Worm (Caenorhabditis elegans) whole organism, L4 larva: ENCODE measurements around the gene C01G10.10.

ENCODE experiments used
- F10B5.3 ChIP-seq: sonication (generic microtip); optimal IDR thresholded peaks from 2 replicates; lab custom pipeline; 2016; ENCODE audit warnings: mild to moderate bottlenecking, missing genetic modification characterization, missing compliant biosample characterization
- F37D6.2 ChIP-seq: sonication (generic microtip); optimal IDR thresholded peaks from 2 replicates; lab custom pipeline; 2016; ENCODE audit warnings: mild to moderate bottlenecking, missing genetic modification characterization, missing compliant biosample characterization
- T20F7.1 ChIP-seq: fragments of 200-800 bp; sonication (Bioruptor generic); optimal IDR thresholded peaks from 2 replicates; lab custom pipeline; 2018; ENCODE audit warnings: mild to moderate bottlenecking, missing genetic modification characterization, missing compliant biosample characterization
- T26A8.4 ChIP-seq: fragments of 200-800 bp; sonication (Bioruptor generic); IDR thresholded peaks from 2 replicates; pipeline ENCODE4 v1.3.6; 2022; ENCODE audit warnings: missing genetic modification characterization, missing compliant biosample characterization
- Y48G9A.11 ChIP-seq: fragments of 200-800 bp; sonication (Bioruptor generic); IDR thresholded peaks from 2 replicates; pipeline ENCODE4 v1.3.6; 2022; ENCODE audit warnings: missing genetic modification reagents, missing genetic modification characterization, missing compliant biosample characterization
- Y5F2A.4 ChIP-seq: fragments of 200-800 bp; sonication (Bioruptor generic); optimal IDR thresholded peaks from 2 replicates; lab custom pipeline; 2018; ENCODE audit warnings: mild to moderate bottlenecking, missing genetic modification characterization, missing compliant biosample characterization
- ZK337.2 ChIP-seq: fragments of 200-800 bp; sonication (Bioruptor generic); IDR thresholded peaks from 2 replicates; pipeline ENCODE4 v1.3.6; 2022; ENCODE audit warnings: missing genetic modification reagents, missing genetic modification characterization, missing compliant biosample characterization
- ama-1 ChIP-seq: fragments of 150-350 bp; optimal IDR thresholded peaks from 2 replicates; lab custom pipeline; 2014; ENCODE audit warnings: inconsistent platforms, mixed read lengths
- attf-4 ChIP-seq: sonication (generic microtip); optimal IDR thresholded peaks from 3 replicates; lab custom pipeline; 2017; ENCODE audit warnings: missing biosample characterization, missing genetic modification characterization
- ceh-20 ChIP-seq: fragments of 200-800 bp; sonication (Bioruptor generic); IDR thresholded peaks from 2 replicates; pipeline ENCODE4 v1.3.6; 2022; ENCODE audit warnings: missing genetic modification reagents, missing genetic modification characterization, missing compliant biosample characterization
- ceh-28 ChIP-seq: fragments of 150-350 bp; optimal IDR thresholded peaks from 2 replicates; lab custom pipeline; 2014; ENCODE audit warnings: missing biosample characterization, missing genetic modification reagents, missing genetic modification characterization
- cey-2 ChIP-seq: sonication (generic microtip); optimal IDR thresholded peaks from 3 replicates; lab custom pipeline; 2017; ENCODE audit warnings: missing genetic modification characterization, mild to moderate bottlenecking, missing compliant biosample characterization, antibody characterized with exemption, borderline replicate concordance; ENCODE audit not compliant: insufficient read depth
- daf-16 ChIP-seq, 3 experiments: sonication (generic microtip); optimal IDR thresholded peaks; 2 replicates each; lab custom pipeline; 2016 to 2017; ENCODE audit warnings: missing genetic modification characterization in 3 of 3, missing genetic modification reagents in 3 of 3, mild to moderate bottlenecking in 2 of 3, missing compliant biosample characterization in 2 of 3, missing biosample characterization in 1 of 3, moderate library complexity in 1 of 3
- daf-8 ChIP-seq: fragments of 200-800 bp; sonication (Bioruptor generic); IDR thresholded peaks from 2 replicates; pipeline ENCODE4 v1.3.6; 2022; ENCODE audit warnings: missing genetic modification characterization, missing compliant biosample characterization
- dmd-9 ChIP-seq: fragments of 200-800 bp; sonication (Bioruptor generic); IDR thresholded peaks from 2 replicates; pipeline ENCODE4 v1.3.6; 2022; ENCODE audit warnings: missing genetic modification reagents, missing genetic modification characterization, missing compliant biosample characterization
- duxl-1 ChIP-seq: sonication (generic microtip); optimal IDR thresholded peaks from 2 replicates; lab custom pipeline; 2016; ENCODE audit warnings: mild to moderate bottlenecking, missing genetic modification characterization, moderate library complexity, missing compliant biosample characterization; ENCODE audit not compliant: poor library complexity
- egl-27 ChIP-seq: sonication (generic microtip); optimal IDR thresholded peaks from 3 replicates; lab custom pipeline; 2017; ENCODE audit warnings: missing biosample characterization, missing genetic modification reagents, missing genetic modification characterization
- egl-43 ChIP-seq: fragments of 200-800 bp; sonication (Bioruptor generic); IDR thresholded peaks from 2 replicates; pipeline ENCODE4 v1.3.6; 2022; ENCODE audit warnings: missing genetic modification reagents, missing genetic modification characterization, missing compliant biosample characterization
- fos-1 ChIP-seq: fragments of 150-350 bp; optimal IDR thresholded peaks from 2 replicates; lab custom pipeline; 2014; ENCODE audit warnings: missing biosample characterization, missing genetic modification characterization
- hlh-11 ChIP-seq: fragments of 200-800 bp; sonication (Bioruptor generic); optimal IDR thresholded peaks from 2 replicates; lab custom pipeline; 2018; ENCODE audit warnings: mild to moderate bottlenecking, missing genetic modification characterization, missing compliant biosample characterization
- hlh-30 ChIP-seq: sonication (generic microtip); optimal IDR thresholded peaks from 2 replicates; lab custom pipeline; 2017; ENCODE audit warnings: antibody characterized with exemption, mild to moderate bottlenecking, missing genetic modification characterization, missing compliant biosample characterization; ENCODE audit not compliant: insufficient read depth
- hmg-1.1 ChIP-seq: fragments of 200-800 bp; sonication (Bioruptor generic); IDR thresholded peaks from 2 replicates; pipeline ENCODE4 v1.3.6; 2022; ENCODE audit warnings: missing genetic modification reagents, missing genetic modification characterization, missing compliant biosample characterization
- lim-7 ChIP-seq: fragments of 200-800 bp; sonication (Bioruptor generic); IDR thresholded peaks from 2 replicates; pipeline ENCODE4 v1.3.6; 2022; ENCODE audit warnings: missing genetic modification characterization, missing compliant biosample characterization
- lin-13 ChIP-seq: fragments of 150-350 bp; optimal IDR thresholded peaks from 2 replicates; lab custom pipeline; 2014; ENCODE audit warnings: missing biosample characterization, missing genetic modification reagents, missing genetic modification characterization
- lin-15B ChIP-seq: fragments of 150-350 bp; sonication (generic microtip); optimal IDR thresholded peaks from 3 replicates; lab custom pipeline; 2014; ENCODE audit warnings: missing biosample characterization, missing genetic modification characterization
- lin-38 ChIP-seq: fragments of 200-800 bp; sonication (Bioruptor generic); IDR thresholded peaks from 2 replicates; pipeline ENCODE4 v1.3.6; 2022; ENCODE audit warnings: missing genetic modification reagents, missing genetic modification characterization, missing compliant biosample characterization
- lin-39 ChIP-seq: fragments of 150-350 bp; optimal IDR thresholded peaks from 2 replicates; lab custom pipeline; 2014; ENCODE audit warnings: missing biosample characterization, missing genetic modification reagents, missing genetic modification characterization
- madf-9 ChIP-seq: fragments of 200-800 bp; sonication (Bioruptor generic); conservative IDR thresholded peaks from 2 replicates; pipeline ENCODE4 v1.3.6; 2022; ENCODE audit warnings: missing genetic modification reagents, missing genetic modification characterization, missing compliant biosample characterization
- mdl-1 ChIP-seq, 2 experiments: fragments of 150-350 bp in 1 of 2; sonication (generic microtip) in 1 of 2; optimal IDR thresholded peaks; 2 replicates each; lab custom pipeline; 2014 to 2017; ENCODE audit warnings: missing biosample characterization in 2 of 2, missing genetic modification characterization in 2 of 2
- mdt-29 ChIP-seq: fragments of 200-800 bp; sonication (Bioruptor generic); IDR thresholded peaks from 2 replicates; pipeline ENCODE4 v1.3.6; 2022; ENCODE audit warnings: missing genetic modification reagents, missing genetic modification characterization, missing compliant biosample characterization
- mxl-2 ChIP-seq: fragments of 200-800 bp; sonication (Bioruptor generic); conservative IDR thresholded peaks from 2 replicates; pipeline ENCODE4 v1.3.6; 2022; ENCODE audit warnings: missing genetic modification reagents, missing genetic modification characterization, missing compliant biosample characterization
- mxl-3 ChIP-seq: fragments of 200-800 bp; sonication (Bioruptor generic); optimal IDR thresholded peaks from 2 replicates; lab custom pipeline; 2018; ENCODE audit warnings: mild to moderate bottlenecking, missing genetic modification characterization, missing compliant biosample characterization
- nhr-111 ChIP-seq: fragments of 200-800 bp; sonication (Bioruptor generic); optimal IDR thresholded peaks from 2 replicates; lab custom pipeline; 2018; ENCODE audit warnings: mild to moderate bottlenecking, missing genetic modification characterization, missing compliant biosample characterization
- nhr-237 ChIP-seq: sonication (generic microtip); optimal IDR thresholded peaks from 2 replicates; lab custom pipeline; 2017; ENCODE audit warnings: missing biosample characterization, missing genetic modification characterization
- nhr-28 ChIP-seq: fragments of 150-350 bp; optimal IDR thresholded peaks from 2 replicates; lab custom pipeline; 2014; ENCODE audit warnings: missing biosample characterization, missing genetic modification characterization
- nhr-41 ChIP-seq: fragments of 200-800 bp; sonication (Bioruptor generic); IDR thresholded peaks from 2 replicates; pipeline ENCODE4 v1.3.6; 2022; ENCODE audit warnings: missing genetic modification reagents, missing genetic modification characterization, missing compliant biosample characterization
- nhr-48 ChIP-seq: sonication (generic microtip); optimal IDR thresholded peaks from 2 replicates; lab custom pipeline; 2016; ENCODE audit warnings: mild to moderate bottlenecking, missing genetic modification characterization, missing compliant biosample characterization
- nhr-6 ChIP-seq: fragments of 150-350 bp; optimal IDR thresholded peaks from 2 replicates; lab custom pipeline; 2014; ENCODE audit warnings: missing biosample characterization, missing genetic modification characterization
- nhr-76 ChIP-seq: fragments of 150-350 bp; optimal IDR thresholded peaks from 2 replicates; lab custom pipeline; 2014; ENCODE audit warnings: missing biosample characterization, missing genetic modification characterization
- php-3 ChIP-seq: fragments of 200-800 bp; sonication (Bioruptor generic); IDR thresholded peaks from 2 replicates; pipeline ENCODE4 v1.3.6; 2022; ENCODE audit warnings: missing genetic modification reagents, missing genetic modification characterization, missing compliant biosample characterization
- rbr-2 ChIP-seq: sonication (generic microtip); optimal IDR thresholded peaks from 2 replicates; lab custom pipeline; 2016; ENCODE audit warnings: missing genotype, missing genetic modification characterization, missing compliant biosample characterization
- sdz-12 ChIP-seq: fragments of 200-800 bp; sonication (Bioruptor generic); optimal IDR thresholded peaks from 2 replicates; lab custom pipeline; 2018; ENCODE audit warnings: mild to moderate bottlenecking, missing genetic modification characterization, missing compliant biosample characterization
- set-16 ChIP-seq: fragments of 200-800 bp; sonication (Bioruptor generic); IDR thresholded peaks from 2 replicates; pipeline ENCODE4 v1.3.6; 2022; ENCODE audit warnings: missing genetic modification reagents, missing genetic modification characterization, missing compliant biosample characterization
- snpc-1.2 ChIP-seq: fragments of 200-800 bp; sonication (Bioruptor generic); IDR thresholded peaks from 2 replicates; pipeline ENCODE4 v1.3.6; 2022; ENCODE audit warnings: missing genetic modification reagents, missing genetic modification characterization, missing compliant biosample characterization
- spr-3 ChIP-seq: fragments of 200-800 bp; sonication (Bioruptor generic); optimal IDR thresholded peaks from 2 replicates; lab custom pipeline; 2018; ENCODE audit warnings: mild to moderate bottlenecking, missing genetic modification characterization, missing compliant biosample characterization
- tra-1 ChIP-seq: fragments of 200-800 bp; sonication (Bioruptor generic); IDR thresholded peaks from 2 replicates; pipeline ENCODE4 v1.3.6; 2022; ENCODE audit warnings: missing genetic modification reagents, missing genetic modification characterization, missing compliant biosample characterization
- unc-39 ChIP-seq: sonication (generic microtip); optimal IDR thresholded peaks from 2 replicates; lab custom pipeline; 2017; ENCODE audit warnings: missing biosample characterization, missing genetic modification characterization
- vab-7 ChIP-seq: fragments of 200-800 bp; sonication (Bioruptor generic); IDR thresholded peaks from 2 replicates; pipeline ENCODE4 v1.3.6; 2022; ENCODE audit warnings: missing genetic modification reagents, missing genetic modification characterization, missing compliant biosample characterization
- zfp-2 ChIP-seq: sonication (generic microtip); optimal IDR thresholded peaks from 2 replicates; lab custom pipeline; 2016; ENCODE audit warnings: mild to moderate bottlenecking, missing genetic modification characterization, missing compliant biosample characterization
- zip-11 ChIP-seq: fragments of 200-800 bp; sonication (Bioruptor generic); IDR thresholded peaks from 2 replicates; pipeline ENCODE4 v1.3.6; 2022; ENCODE audit warnings: missing genetic modification characterization, missing compliant biosample characterization
- ztf-11 ChIP-seq: fragments of 150-350 bp; optimal IDR thresholded peaks from 2 replicates; lab custom pipeline; 2014; ENCODE audit warnings: missing biosample characterization, missing genetic modification characterization
- ztf-7 ChIP-seq: fragments of 150-350 bp; optimal IDR thresholded peaks from 2 replicates; lab custom pipeline; 2014; ENCODE audit warnings: missing biosample characterization, missing genetic modification characterization

The C01G10.10 gene

DNA sequence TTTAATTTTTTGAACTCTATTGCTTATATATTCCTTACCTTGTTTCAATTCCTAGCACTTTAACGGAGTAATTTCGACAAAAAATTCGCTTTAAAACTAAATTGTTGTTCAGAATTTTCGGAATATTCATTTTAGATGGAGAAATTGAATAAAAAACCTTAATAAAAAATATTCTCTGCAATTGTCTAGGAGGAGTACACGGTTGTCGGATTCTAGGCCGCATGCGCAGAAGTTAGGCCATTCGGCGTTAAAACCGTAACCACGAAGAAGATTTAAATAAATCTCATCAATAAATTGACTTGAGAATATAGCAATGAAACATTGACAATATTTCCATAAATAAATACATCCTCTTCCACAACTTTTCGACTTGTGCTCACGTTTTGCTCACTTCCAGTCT lies at the start of gene C01G10.10, which contains the start of gene C01G10.9:
TSS of gene C01G10.10 (minus strand) at position 151 of the 400 bp plus-strand sequence.
TSS of gene C01G10.9 (plus strand) at position 240 of the 400 bp plus-strand sequence.
- TF ChIP-seq T26A8.4 (GFP tag; lab: Robert Waterston, UW) (no peak), lin-15B (tag; lab: Kevin White, UChicago) (no peak), vab-7 (GFP tag; lab: Robert Waterston, UW) (no peak), T20F7.1 (GFP tag; lab: Kevin White, UChicago) (peak; percentile 33), ama-1 (lab: Kevin White, UChicago) (no peak), lim-7 (GFP tag; lab: Robert Waterston, UW) (no peak), ceh-28 (tag; lab: Kevin White, UChicago) (no peak), rbr-2 (tag; lab: Kevin White, UChicago) (peak; percentile 36), hlh-30 (peak; percentile 3), zip-11 (GFP tag; lab: Robert Waterston, UW) (no peak), mxl-2 (GFP tag; lab: Robert Waterston, UW) (no peak), lin-39 (tag; lab: Kevin White, UChicago) (no peak), php-3 (GFP tag; lab: Robert Waterston, UW) (no peak), dmd-9 (GFP tag; lab: Robert Waterston, UW) (peak; percentile 58; the same call in 1 of the 2 replicates), egl-43 (GFP tag; lab: Robert Waterston, UW) (no peak), lin-13 (GFP tag; lab: Kevin White, UChicago) (peak; percentile 49), mdt-29 (GFP tag; lab: Robert Waterston, UW) (no peak), unc-39 (tag; lab: Kevin White, UChicago) (no peak), mxl-3 (GFP tag; lab: Kevin White, UChicago) (no peak), cey-2 (no peak), lin-38 (GFP tag; lab: Robert Waterston, UW) (peak; percentile 74), fos-1 (no peak), spr-3 (GFP tag; lab: Kevin White, UChicago) (no peak), F10B5.3 (tag; lab: Kevin White, UChicago) (no peak), daf-8 (no peak), mdl-1 (tag; optimal IDR thresholded peaks at IDR 0.05; lab: Kevin White, UChicago) (no peak), Y48G9A.11 (GFP tag; lab: Robert Waterston, UW) (no peak), nhr-76 (tag; lab: Kevin White, UChicago) (no peak), nhr-237 (tag; lab: Kevin White, UChicago) (no peak), ceh-20 (GFP tag; lab: Robert Waterston, UW) (no peak), duxl-1 (peak; percentile 71), hlh-11 (tag; lab: Kevin White, UChicago) (no peak), ztf-7 (tag; lab: Kevin White, UChicago) (no peak), daf-16 (GFP tag; optimal IDR thresholded peaks at IDR 0.05; lab: Kevin White, UChicago) (peak in 1 of 2 experiments; percentile 7), daf-16 (tag; optimal IDR thresholded peaks at IDR 0.05; lab: Kevin White, UChicago) (peak; percentile 19), nhr-28 (tag; lab: Kevin White, UChicago) (no peak), egl-27 (tag; lab: Kevin White, UChicago) (no peak), snpc-1.2 (GFP tag; lab: Robert Waterston, UW) (no peak), nhr-111 (GFP tag; lab: Kevin White, UChicago) (no peak), F37D6.2 (tag; lab: Kevin White, UChicago) (no peak), ztf-11 (tag; lab: Kevin White, UChicago) (no peak), hmg-1.1 (GFP tag; lab: Robert Waterston, UW) (no peak), tra-1 (no peak), madf-9 (0 out of 2 replicates have a peak, but pooled peaks have one; percentile 24), attf-4 (tag; lab: Kevin White, UChicago) (no peak), ZK337.2 (GFP tag; lab: Robert Waterston, UW) (0 out of 2 replicates have a peak, but pooled peaks have one; percentile 69), nhr-48 (peak; percentile 1), sdz-12 (GFP tag; lab: Kevin White, UChicago) (no peak), nhr-6 (tag; lab: Kevin White, UChicago) (peak; percentile 69), set-16 (GFP tag; lab: Robert Waterston, UW) (no peak), nhr-41 (GFP tag; lab: Robert Waterston, UW) (no peak), Y5F2A.4 (GFP tag; lab: Kevin White, UChicago) (no peak), zfp-2 (no peak)
